Fruit fly (Drosophila melanogaster) whole organism, embryonic: Measurements from ENCODE around the gene Hr83.

Source experiments
- CG30020 ChIP-seq: fragments of 200-800 bp; optimal IDR thresholded peaks from 2 replicates; lab custom pipeline; 2019; ENCODE audit warnings: missing biosample characterization, mild to moderate bottlenecking, missing genetic modification characterization, moderate library complexity
- CG9437 ChIP-seq: fragments of 200-800 bp; sonication (Bioruptor generic); optimal IDR thresholded peaks from 2 replicates; lab custom pipeline; 2018; ENCODE audit warnings: missing biosample characterization, mild to moderate bottlenecking, missing genetic modification characterization
- Hmr ChIP-seq: fragments of 200-800 bp; sonication (Bioruptor generic); optimal IDR thresholded peaks from 3 replicates; lab custom pipeline; 2017; ENCODE audit warnings: mild to moderate bottlenecking, missing biosample characterization, missing genetic modification reagents, missing genetic modification characterization
- Hsf ChIP-seq: fragments of 200-800 bp; sonication (Bioruptor generic); optimal IDR thresholded peaks from 3 replicates; lab custom pipeline; 2016; ENCODE audit warnings: missing biosample characterization, missing genetic modification characterization
- stwl ChIP-seq: fragments of 200-800 bp; sonication (Bioruptor generic); optimal IDR thresholded peaks from 3 replicates; lab custom pipeline; 2018; ENCODE audit warnings: missing biosample characterization, mild to moderate bottlenecking, missing genetic modification characterization, moderate library complexity

- TF ChIP-seq Hsf (peak; percentile 4), CG30020 (no peak), CG9437 (GFP tag; lab: Kevin White, UChicago) (peak; percentile 48), stwl (tag; lab: Kevin White, UChicago) (no peak), Hmr (no peak)
Measured at dm6 chr3R:6352893-6353623, 4.0 kb downstream of the Hr83 start.
